Fruit fly (Drosophila melanogaster) whole organism, pupa: ENCODE measurements around the gene CG4218.

ENCODE experiments used
- CG12605 ChIP-seq: fragments of 200-800 bp; sonication (Bioruptor generic); IDR thresholded peaks from 2 replicates; pipeline ENCODE4 v1.3.6; 2022; ENCODE audit warnings: missing biosample characterization, missing genetic modification characterization
- CG32121 ChIP-seq: fragments of 200-800 bp; sonication (Bioruptor generic); IDR thresholded peaks from 2 replicates; pipeline ENCODE4 v1.3.6; 2022; ENCODE audit warnings: missing biosample characterization, missing genetic modification characterization
- CG34367 ChIP-seq: fragments of 200-800 bp; sonication (Bioruptor generic); optimal IDR thresholded peaks from 2 replicates; lab custom pipeline; 2018; ENCODE audit warnings: missing biosample characterization, mild to moderate bottlenecking, missing genetic modification characterization
- CG9948 ChIP-seq: fragments of 200-800 bp; sonication (Bioruptor generic); optimal IDR thresholded peaks from 2 replicates; lab custom pipeline; 2018; ENCODE audit warnings: missing biosample characterization, mild to moderate bottlenecking, missing genetic modification characterization, moderate library complexity
- D1 ChIP-seq: fragments of 200-800 bp; sonication (Bioruptor generic); optimal IDR thresholded peaks from 2 replicates; lab custom pipeline; 2018; ENCODE audit warnings: missing biosample characterization, mild to moderate bottlenecking, missing genetic modification characterization, moderate library complexity
- Pif1A ChIP-seq: fragments of 200-800 bp; sonication (Bioruptor generic); optimal IDR thresholded peaks from 3 replicates; lab custom pipeline; 2016; ENCODE audit warnings: missing biosample characterization, missing genetic modification characterization
- Snoo ChIP-seq: fragments of 200-800 bp; sonication (Bioruptor generic); optimal IDR thresholded peaks from 3 replicates; lab custom pipeline; 2017; ENCODE audit warnings: missing biosample characterization, mild to moderate bottlenecking, missing genetic modification characterization, inconsistent platforms
- rn ChIP-seq: fragments of 200-800 bp; sonication (Bioruptor generic); IDR thresholded peaks from 2 replicates; pipeline ENCODE4 v1.3.6; 2022; ENCODE audit warnings: missing biosample characterization, missing genetic modification characterization

dm6 chr2L:14574852-14575251 lies 25.9 kb upstream of the CG4218 start:
- TF ChIP-seq CG9948 (tag; lab: Kevin White, UChicago) (peak; percentile 59), D1 (tag; lab: Kevin White, UChicago) (no peak), CG34367 (tag; lab: Kevin White, UChicago) (peak; percentile 32), Pif1A (peak; percentile 19), rn (GFP tag; lab: Robert Waterston, UW) (no peak), CG32121 (GFP tag; lab: Robert Waterston, UW) (no peak), Snoo (tag; lab: Kevin White, UChicago) (no peak), CG12605 (GFP tag; lab: Robert Waterston, UW) (no peak)
